Worm (Caenorhabditis elegans) whole organism, L3 larva: ENCODE measurements around the gene atg-16.1.
A peak's percentile ranks its signal among the peaks of the same experiment; 100 is the strongest.

ENCODE experiments used
- R02D3.7 ChIP-seq: fragments of 150-350 bp; optimal IDR thresholded peaks from 2 replicates; lab custom pipeline; 2014; ENCODE audit warnings: missing biosample characterization, missing genetic modification characterization
- aly-2 ChIP-seq: fragments of 150-350 bp; optimal IDR thresholded peaks from 2 replicates; lab custom pipeline; 2014; ENCODE audit warnings: missing biosample characterization, missing genetic modification characterization
- ama-1 ChIP-seq: fragments of 150-350 bp; optimal IDR thresholded peaks from 2 replicates; lab custom pipeline; 2018
- fos-1 ChIP-seq: fragments of 150-350 bp; optimal IDR thresholded peaks from 2 replicates; lab custom pipeline; 2014; ENCODE audit warnings: missing biosample characterization, missing genetic modification characterization
- hmg-11 ChIP-seq: sonication (generic microtip); optimal IDR thresholded peaks from 2 replicates; lab custom pipeline; 2016; ENCODE audit warnings: missing genetic modification characterization, missing compliant biosample characterization
- mdl-1 ChIP-seq: fragments of 150-350 bp; optimal IDR thresholded peaks from 2 replicates; lab custom pipeline; 2014; ENCODE audit warnings: missing biosample characterization, missing genetic modification characterization
- nhr-28 ChIP-seq: fragments of 150-350 bp; optimal IDR thresholded peaks from 2 replicates; lab custom pipeline; 2014; ENCODE audit warnings: missing biosample characterization, missing genetic modification characterization
- nhr-76 ChIP-seq: fragments of 150-350 bp; sonication (generic microtip); optimal IDR thresholded peaks from 5 replicates; lab custom pipeline; 2014; ENCODE audit warnings: missing biosample characterization, missing genetic modification characterization
- pha-4 ChIP-seq: fragments of 150-350 bp; optimal IDR thresholded peaks from 2 replicates; lab custom pipeline; 2014; ENCODE audit warnings: missing biosample characterization, missing genetic modification reagents, missing genetic modification characterization
- snpc-4 ChIP-seq: fragments of 150-350 bp; optimal IDR thresholded peaks from 2 replicates; lab custom pipeline; 2014; ENCODE audit warnings: missing biosample characterization, missing genetic modification characterization
- tbx-2 ChIP-seq: sonication (generic microtip); optimal IDR thresholded peaks from 2 replicates; lab custom pipeline; 2016; ENCODE audit warnings: mild to moderate bottlenecking, missing genetic modification characterization, missing compliant biosample characterization
- unc-39 ChIP-seq: sonication (generic microtip); optimal IDR thresholded peaks from 4 replicates; lab custom pipeline; 2017; ENCODE audit warnings: missing biosample characterization, missing genetic modification characterization
- unc-62 ChIP-seq: fragments of 150-350 bp; sonication (generic microtip); optimal IDR thresholded peaks from 4 replicates; lab custom pipeline; 2014; ENCODE audit warnings: missing biosample characterization, missing genetic modification reagents, missing genetic modification characterization

- TF ChIP-seq pha-4 (tag; lab: Kevin White, UChicago) = peak; percentile 50
- TF ChIP-seq unc-39 = no peak
- no peak for TF ChIP-seq nhr-28
- no peak for TF ChIP-seq unc-62
- TF ChIP-seq R02D3.7 (tag; lab: Kevin White, UChicago) = no peak
- TF ChIP-seq ama-1 = no peak
- no peak for TF ChIP-seq aly-2 (tag; lab: Kevin White, UChicago)
- TF ChIP-seq nhr-76 (tag; lab: Kevin White, UChicago) = no peak
- no peak for TF ChIP-seq fos-1
- peak; percentile 34 for TF ChIP-seq hmg-11 (tag; lab: Kevin White, UChicago)
- TF ChIP-seq mdl-1 = no peak
- TF ChIP-seq snpc-4 (tag; lab: Kevin White, UChicago) = no peak
- no peak for TF ChIP-seq tbx-2 (tag; lab: Kevin White, UChicago)
Observed at ce11 chrX:4444843-4445242, 17.4 kb downstream of the atg-16.1 start.
